Fruit fly (Drosophila melanogaster) whole organism, adult: ENCODE data around the gene AstA.

ENCODE experiments used
- CG11617 ChIP-seq: fragments of 200-800 bp; sonication (Bioruptor generic); optimal IDR thresholded peaks from 2 replicates; lab custom pipeline; 2017; ENCODE audit warnings: mild to moderate bottlenecking, missing biosample characterization, missing genetic modification reagents, missing genetic modification characterization
- CG12768 ChIP-seq: fragments of 200-800 bp; sonication (Bioruptor generic); optimal IDR thresholded peaks from 2 replicates; lab custom pipeline; 2017; ENCODE audit warnings: missing biosample characterization, missing genetic modification characterization, mild to moderate bottlenecking, moderate library complexity, missing genetic modification reagents
- Crg-1 ChIP-seq: fragments of 200-800 bp; sonication (Bioruptor generic); optimal IDR thresholded peaks from 2 replicates; lab custom pipeline; 2016; ENCODE audit warnings: missing biosample characterization, missing genetic modification characterization
- Hr96 ChIP-seq: fragments of 200-800 bp; sonication (Bioruptor generic); optimal IDR thresholded peaks from 2 replicates; lab custom pipeline; 2016; ENCODE audit warnings: missing biosample characterization, missing genetic modification characterization
- cnc ChIP-seq, 2 experiments: fragments of >200 bp; optimal IDR thresholded peaks; 2 replicates each; lab custom pipeline; 2017
- pad ChIP-seq: fragments of 200-800 bp; sonication (Bioruptor generic); optimal IDR thresholded peaks from 3 replicates; lab custom pipeline; 2017; ENCODE audit warnings: missing biosample characterization, missing genetic modification characterization, mild to moderate bottlenecking, moderate library complexity, missing genetic modification reagents

DNA sequence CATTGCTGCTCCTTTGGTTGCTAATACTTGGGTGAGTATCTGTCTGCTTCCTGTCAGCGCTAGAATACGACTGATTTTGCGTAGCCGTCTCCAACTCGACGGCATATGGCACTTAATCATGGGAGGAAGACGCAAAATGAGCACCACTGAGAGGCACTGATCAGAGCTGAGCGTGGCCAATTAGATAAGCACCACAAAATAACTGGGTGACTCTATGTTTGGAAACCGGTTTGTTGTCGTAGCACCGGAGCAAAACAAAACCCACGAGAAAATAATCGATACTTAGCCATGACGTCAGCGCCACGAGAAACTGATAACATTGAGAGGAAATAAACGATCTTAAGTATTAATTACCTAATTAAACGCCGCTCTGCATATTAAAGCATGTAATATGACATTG, 34.6 kb upstream of the AstA start, which contains the start of gene Ude:
- TF ChIP-seq pad (GFP tag; lab: Kevin White, UChicago) (no peak), cnc (optimal IDR thresholded peaks at IDR 0.05; lab: Kevin White, UChicago) (no peak), Crg-1 (GFP tag; lab: Kevin White, UChicago) (no peak), Hr96 (GFP tag; lab: Kevin White, UChicago) (no peak), CG11617 (no peak), CG12768 (GFP tag; lab: Kevin White, UChicago) (no peak)
